Fruit fly (Drosophila melanogaster): Measurements from ENCODE around the gene MTA1-like.

MTA1-like gene

DNA sequence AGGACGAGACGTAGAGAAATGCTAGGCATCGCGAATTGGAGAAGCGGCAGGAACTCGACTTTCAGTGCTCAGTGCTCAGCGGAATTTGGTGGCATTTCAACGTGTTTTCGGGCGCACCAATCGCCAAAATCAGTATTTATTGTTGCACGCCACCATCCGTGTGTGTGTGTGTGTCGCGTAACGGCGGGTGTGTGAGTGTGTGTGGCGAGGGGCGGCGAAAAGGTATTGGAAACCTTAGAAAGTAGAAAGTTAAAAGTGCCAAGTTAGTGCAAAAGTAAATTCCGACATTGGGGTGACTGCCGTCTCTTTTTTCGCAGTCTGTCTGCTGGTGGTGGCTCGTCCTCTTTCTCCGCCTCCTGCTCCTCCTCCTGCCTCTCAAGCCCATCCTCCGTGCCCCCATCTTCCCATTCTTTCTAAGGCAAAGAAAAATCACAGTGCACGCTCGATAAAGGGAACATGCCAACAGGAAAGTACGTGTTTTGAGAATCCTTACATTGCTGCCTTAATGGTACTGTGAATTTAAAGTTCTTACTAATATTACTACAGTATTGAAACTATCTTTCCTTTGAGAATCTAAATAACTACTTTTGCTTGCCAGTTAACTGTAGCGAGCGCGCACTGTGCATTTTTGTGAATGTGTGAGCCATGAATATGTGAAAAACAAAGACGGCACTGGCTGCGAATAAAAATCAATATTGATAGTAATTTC, 37.7 kb upstream of the MTA1-like start (continued):
- TF ChIP-seq CG8119 (GFP tag; IDR thresholded peaks at IDR 0.05), result 0 out of 3 replicates have a peak, but pooled peaks have one; percentile 35
- no peak for TF ChIP-seq Hr38 (GFP tag; optimal IDR thresholded peaks at IDR 0.05)
- TF ChIP-seq Ets21C (GFP tag; optimal IDR thresholded peaks at IDR 0.05), result peak; percentile 9
- TF ChIP-seq net (GFP tag; optimal IDR thresholded peaks at IDR 0.05), result no peak
- TF ChIP-seq CG15336 (GFP tag; IDR thresholded peaks at IDR 0.05), result peak; percentile 31; the same call in 1 of the 2 replicates
- peak; percentile 30 for TF ChIP-seq OdsH (GFP tag; optimal IDR thresholded peaks at IDR 0.05)
- no peak for TF ChIP-seq CG7368 (GFP tag; optimal IDR thresholded peaks at IDR 0.05)
- TF ChIP-seq Blimp-1 (GFP tag; optimal IDR thresholded peaks at IDR 0.05), result no peak
- peak; percentile 42 for TF ChIP-seq dsx (GFP tag; optimal IDR thresholded peaks at IDR 0.05; ENCODE audit: poor library complexity, severe bottlenecking)

DNA sequence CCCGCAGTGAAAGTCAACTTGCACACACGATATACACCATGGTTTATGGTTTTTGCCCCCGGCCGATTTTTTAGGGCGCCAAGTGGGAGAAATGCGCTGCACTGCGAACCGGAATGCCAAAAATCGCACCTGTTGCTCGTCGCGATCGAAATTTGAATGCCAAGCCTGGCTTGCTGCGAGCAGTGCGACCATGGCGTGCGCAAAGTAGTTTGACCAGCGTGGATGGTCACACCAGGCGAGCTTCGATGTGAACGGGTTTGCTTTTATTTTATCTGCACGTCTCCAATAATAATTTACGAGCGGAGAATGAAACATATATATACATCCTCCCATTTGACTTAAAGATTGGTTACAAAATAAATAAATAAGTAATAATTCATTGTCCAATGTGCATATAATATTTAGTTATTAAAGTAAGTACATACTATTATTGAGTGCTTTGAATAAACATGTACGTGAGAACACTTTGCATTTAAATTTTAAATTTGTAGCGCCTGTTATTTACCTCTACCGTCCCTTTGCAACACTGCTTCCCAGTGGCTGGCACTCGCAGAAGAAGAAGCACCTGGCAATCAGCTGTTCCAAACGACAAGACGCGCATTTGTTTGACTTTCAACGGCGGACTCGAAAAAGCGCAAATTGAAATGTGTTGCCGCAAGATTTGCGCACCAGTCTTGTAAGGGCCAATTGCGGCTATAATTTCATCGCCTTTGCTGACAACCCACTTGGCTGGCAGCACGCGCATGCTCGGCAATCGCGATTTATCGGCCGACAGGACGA, 36.9 kb upstream of the MTA1-like start, which contains the start of the genes Rab23 and plx:
Rab23 (minus strand) TSS at position 166 of the 780 bp plus-strand sequence.
plx (plus strand) TSS at position 587 of the 780 bp plus-strand sequence.
- TF ChIP-seq Smox (GFP tag; optimal IDR thresholded peaks at IDR 0.05) (peak; percentile 22), CG16779 (tag; optimal IDR thresholded peaks at IDR 0.05) (no peak), achi (GFP tag; optimal IDR thresholded peaks at IDR 0.05) (peak; percentile 67), Eip78C (GFP tag) (peak; percentile 61), OdsH (GFP tag; optimal IDR thresholded peaks at IDR 0.05) (peak; percentile 14), lz (GFP tag; optimal IDR thresholded peaks at IDR 0.05) (peak; percentile 33), Met (GFP tag; optimal IDR thresholded peaks at IDR 0.05) (peak; percentile 22), pdm3 (GFP tag; optimal IDR thresholded peaks at IDR 0.05) (peak; percentile 42), CG34406 (GFP tag; optimal IDR thresholded peaks at IDR 0.05) (no peak), Hr38 (GFP tag; optimal IDR thresholded peaks at IDR 0.05) (no peak), CG3032 (tag; optimal IDR thresholded peaks at IDR 0.05) (no peak), CG8319 (GFP tag; optimal IDR thresholded peaks at IDR 0.05) (no peak), CG31627 (GFP tag; optimal IDR thresholded peaks at IDR 0.05) (peak; percentile 17), CG6163 (GFP tag; IDR thresholded peaks at IDR 0.05) (peak; percentile 10; the same call in 1 of the 3 replicates), CG7368 (GFP tag; optimal IDR thresholded peaks at IDR 0.05) (peak; percentile 7), CG8632 (GFP tag; optimal IDR thresholded peaks at IDR 0.05) (no peak), CG4318 (GFP tag; optimal IDR thresholded peaks at IDR 0.05) (no peak), acj6 (GFP tag; optimal IDR thresholded peaks at IDR 0.05) (peak; percentile 5), fkh (GFP tag; optimal IDR thresholded peaks at IDR 0.05) (peak; percentile 73), eg (GFP tag; IDR thresholded peaks at IDR 0.05) (0 out of 3 replicates have a peak, but pooled peaks have one; percentile 4), cyc (GFP tag; optimal IDR thresholded peaks at IDR 0.05) (no peak), CG32006 (GFP tag; optimal IDR thresholded peaks at IDR 0.05) (no peak)

DNA sequence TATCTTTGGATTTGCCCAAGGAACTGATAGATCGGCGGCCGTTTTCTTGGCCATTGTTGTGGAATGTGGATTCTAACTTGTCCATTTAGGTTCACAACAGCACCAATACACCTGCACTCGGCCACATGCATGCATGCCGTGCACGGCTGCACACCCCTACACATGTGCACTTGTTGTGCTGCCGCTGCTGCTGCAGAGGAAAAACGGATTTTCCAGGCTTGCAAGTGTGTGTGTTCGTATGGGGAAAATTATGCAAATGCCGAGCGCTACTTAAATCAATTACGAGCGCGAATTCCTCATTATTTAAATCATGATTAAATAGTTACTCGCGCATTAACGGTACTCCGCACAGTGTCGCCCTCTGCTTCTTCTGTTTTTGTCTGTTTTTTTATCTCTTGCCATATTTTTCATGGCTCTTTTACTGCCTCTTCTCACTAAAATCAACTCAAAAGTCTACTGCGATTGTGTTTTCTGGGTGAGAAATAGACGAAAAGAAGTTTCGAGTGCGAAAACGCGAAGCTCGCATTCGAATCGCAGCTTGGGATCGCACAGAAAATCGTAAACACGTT, 36.1 kb upstream of the MTA1-like start:
- TF ChIP-seq ss (GFP tag; optimal IDR thresholded peaks at IDR 0.05), result peak in 1 of 2 experiments; percentile 12
- no peak for TF ChIP-seq vri (GFP tag; optimal IDR thresholded peaks at IDR 0.05)
- TF ChIP-seq Eip78C (GFP tag), result peak; percentile 60

DNA sequence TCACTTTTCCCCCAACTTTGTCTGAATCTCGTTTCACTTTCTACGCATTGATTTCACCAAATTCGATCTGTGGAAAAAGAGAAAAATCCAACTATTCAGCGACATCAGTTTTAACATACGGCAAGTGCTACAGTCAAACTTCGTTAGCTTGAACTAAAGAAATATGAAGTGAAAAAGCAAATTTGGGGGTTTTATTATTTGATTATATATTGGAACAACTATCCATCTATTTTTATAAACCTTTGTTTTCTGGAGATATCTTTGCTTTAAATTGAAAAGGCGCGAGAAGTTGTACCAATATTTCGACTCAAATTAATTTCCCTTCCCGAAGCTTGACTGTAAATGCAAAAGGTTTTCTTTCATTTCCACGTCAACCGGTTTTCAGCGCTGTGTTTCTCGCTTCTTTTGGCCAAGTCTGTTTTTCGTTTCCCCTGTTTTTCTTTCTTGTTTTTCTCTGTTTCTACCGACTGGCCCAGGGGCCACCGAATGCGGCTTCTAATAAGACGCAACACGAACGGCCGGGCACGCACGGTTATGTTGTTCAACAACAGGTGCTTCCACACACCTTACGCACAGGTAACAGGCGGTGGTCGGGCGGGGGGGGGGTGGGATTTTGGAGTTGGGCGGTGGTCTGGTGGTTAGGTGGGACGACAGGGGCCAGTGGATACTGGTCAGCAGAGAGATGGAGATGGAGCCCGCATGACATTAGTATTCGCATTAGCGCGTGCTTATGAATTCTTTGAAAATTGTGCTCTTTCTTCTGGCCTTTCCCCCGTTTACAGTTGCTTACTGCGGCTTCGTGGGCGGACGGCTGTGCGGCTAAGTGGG, 34.6 kb upstream of the MTA1-like start:
- TF ChIP-seq net (GFP tag; optimal IDR thresholded peaks at IDR 0.05) (peak; percentile 67), Smox (GFP tag; optimal IDR thresholded peaks at IDR 0.05) (no peak), CG9139 (GFP tag; optimal IDR thresholded peaks at IDR 0.05) (no peak), esn (GFP tag; optimal IDR thresholded peaks at IDR 0.05) (peak; percentile 40), OdsH (GFP tag; optimal IDR thresholded peaks at IDR 0.05) (peak; percentile 70), Gug (GFP tag; IDR thresholded peaks at IDR 0.05) (peak; percentile 55), Sox14 (GFP tag; optimal IDR thresholded peaks at IDR 0.05) (peak; percentile 67), Sox102F (GFP tag; optimal IDR thresholded peaks at IDR 0.05) (no peak), CG10631 (GFP tag; optimal IDR thresholded peaks at IDR 0.05) (peak; percentile 53), dsx (GFP tag; optimal IDR thresholded peaks at IDR 0.05; ENCODE audit: poor library complexity, severe bottlenecking) (no peak), pdm3 (GFP tag; optimal IDR thresholded peaks at IDR 0.05) (peak; percentile 64), CG3032 (tag; optimal IDR thresholded peaks at IDR 0.05) (no peak), CG16779 (tag; optimal IDR thresholded peaks at IDR 0.05) (peak; percentile 61), CG6276 (GFP tag; optimal IDR thresholded peaks at IDR 0.05) (peak; percentile 91), CG8632 (GFP tag; optimal IDR thresholded peaks at IDR 0.05) (no peak), topi (GFP tag; optimal IDR thresholded peaks at IDR 0.05) (no peak), CG6792 (GFP tag; optimal IDR thresholded peaks at IDR 0.05) (no peak), svp (GFP tag) (no peak), Blimp-1 (GFP tag; optimal IDR thresholded peaks at IDR 0.05) (no peak), cyc (GFP tag; optimal IDR thresholded peaks at IDR 0.05) (no peak)

Data from whole organism, prepupa.